Fruit fly (Drosophila melanogaster) whole organism, pupa: ENCODE data around the gene udt.

Source experiments
- CG10348 ChIP-seq: fragments of 200-800 bp; sonication (Bioruptor generic); IDR thresholded peaks from 2 replicates; pipeline ENCODE4 v1.3.6; 2022; ENCODE audit warnings: missing biosample characterization, missing genetic modification characterization
- CG12605 ChIP-seq: fragments of 200-800 bp; sonication (Bioruptor generic); IDR thresholded peaks from 2 replicates; pipeline ENCODE4 v1.3.6; 2022; ENCODE audit warnings: missing biosample characterization, missing genetic modification characterization
- CG13204 ChIP-seq: fragments of 200-800 bp; sonication (Bioruptor generic); optimal IDR thresholded peaks from 2 replicates; lab custom pipeline; 2018; ENCODE audit warnings: missing biosample characterization, mild to moderate bottlenecking, missing genetic modification characterization, moderate library complexity
- CG14655 ChIP-seq: fragments of 200-800 bp; sonication (Bioruptor generic); optimal IDR thresholded peaks from 3 replicates; lab custom pipeline; 2017; ENCODE audit warnings: mild to moderate bottlenecking, missing biosample characterization, missing genetic modification reagents, missing genetic modification characterization
- CG15710 ChIP-seq: fragments of 200-800 bp; sonication (Bioruptor generic); optimal IDR thresholded peaks from 2 replicates; lab custom pipeline; 2018; ENCODE audit warnings: missing biosample characterization, mild to moderate bottlenecking, missing genetic modification characterization, moderate library complexity
- CG17806 ChIP-seq: fragments of 200-800 bp; sonication (Bioruptor generic); optimal IDR thresholded peaks from 2 replicates; lab custom pipeline; 2018; ENCODE audit warnings: missing biosample characterization, mild to moderate bottlenecking, missing genetic modification characterization, moderate library complexity
- CG32121 ChIP-seq: fragments of 200-800 bp; sonication (Bioruptor generic); IDR thresholded peaks from 2 replicates; pipeline ENCODE4 v1.3.6; 2022; ENCODE audit warnings: missing biosample characterization, missing genetic modification characterization
- CG34367 ChIP-seq: fragments of 200-800 bp; sonication (Bioruptor generic); optimal IDR thresholded peaks from 2 replicates; lab custom pipeline; 2018; ENCODE audit warnings: missing biosample characterization, mild to moderate bottlenecking, missing genetic modification characterization
- CG4496 ChIP-seq: fragments of 200-800 bp; sonication (Bioruptor generic); IDR thresholded peaks from 3 replicates; pipeline ENCODE4 v1.3.6; 2022; ENCODE audit warnings: missing biosample characterization, missing genetic modification characterization
- CG8159 ChIP-seq: fragments of 200-800 bp; sonication (Bioruptor generic); optimal IDR thresholded peaks from 3 replicates; lab custom pipeline; 2018; ENCODE audit warnings: missing biosample characterization, mild to moderate bottlenecking, missing genetic modification characterization, moderate library complexity
- CG8301 ChIP-seq: fragments of 200-800 bp; sonication (Bioruptor generic); optimal IDR thresholded peaks from 2 replicates; lab custom pipeline; 2018; ENCODE audit warnings: missing biosample characterization, mild to moderate bottlenecking, missing genetic modification characterization
- CG9948 ChIP-seq: fragments of 200-800 bp; sonication (Bioruptor generic); optimal IDR thresholded peaks from 2 replicates; lab custom pipeline; 2018; ENCODE audit warnings: missing biosample characterization, mild to moderate bottlenecking, missing genetic modification characterization, moderate library complexity
- D1 ChIP-seq: fragments of 200-800 bp; sonication (Bioruptor generic); optimal IDR thresholded peaks from 2 replicates; lab custom pipeline; 2018; ENCODE audit warnings: missing biosample characterization, mild to moderate bottlenecking, missing genetic modification characterization, moderate library complexity
- EcR ChIP-seq: fragments of 200-800 bp; sonication (Bioruptor generic); optimal IDR thresholded peaks from 3 replicates; lab custom pipeline; 2019; ENCODE audit warnings: missing biosample characterization, missing genetic modification characterization, mild to moderate bottlenecking, moderate library complexity, missing genetic modification reagents
- Ets98B ChIP-seq: fragments of 200-800 bp; sonication (Bioruptor generic); IDR thresholded peaks from 2 replicates; pipeline ENCODE4 v1.3.6; 2022; ENCODE audit warnings: missing biosample characterization, missing genetic modification characterization
- Pif1A ChIP-seq: fragments of 200-800 bp; sonication (Bioruptor generic); optimal IDR thresholded peaks from 3 replicates; lab custom pipeline; 2016; ENCODE audit warnings: missing biosample characterization, missing genetic modification characterization
- Pif1B ChIP-seq: fragments of 200-800 bp; sonication (Bioruptor generic); optimal IDR thresholded peaks from 3 replicates; lab custom pipeline; 2016; ENCODE audit warnings: missing biosample characterization, missing genetic modification characterization
- Snoo ChIP-seq: fragments of 200-800 bp; sonication (Bioruptor generic); optimal IDR thresholded peaks from 3 replicates; lab custom pipeline; 2017; ENCODE audit warnings: missing biosample characterization, mild to moderate bottlenecking, missing genetic modification characterization, inconsistent platforms
- fd96Ca ChIP-seq: fragments of 200-800 bp; sonication (Bioruptor generic); IDR thresholded peaks from 3 replicates; pipeline ENCODE4 v1.3.6; 2022; ENCODE audit warnings: missing biosample characterization, missing genetic modification characterization
- gl ChIP-seq: fragments of 200-800 bp; sonication (Bioruptor generic); optimal IDR thresholded peaks from 2 replicates; lab custom pipeline; 2018; ENCODE audit warnings: missing biosample characterization, mild to moderate bottlenecking, missing genetic modification characterization
- rn ChIP-seq: fragments of 200-800 bp; sonication (Bioruptor generic); IDR thresholded peaks from 2 replicates; pipeline ENCODE4 v1.3.6; 2022; ENCODE audit warnings: missing biosample characterization, missing genetic modification characterization

The udt gene

dm6 chr3R:23772808-23773207, 9.7 kb upstream of the udt start, which contains the start of gene tst:
TSS of gene tst (minus strand) at chr3R:23772859.
- TF ChIP-seq CG15710 (peak; percentile 89), D1 (tag; lab: Kevin White, UChicago) (no peak), Snoo (peak; percentile 87), CG13204 (GFP tag; lab: Kevin White, UChicago) (no peak), Pif1B (GFP tag; lab: Kevin White, UChicago) (no peak), fd96Ca (GFP tag; lab: Robert Waterston, UW) (peak; percentile 94), CG9948 (peak; percentile 87), EcR (no peak), CG10348 (peak; percentile 76), CG17806 (tag; lab: Kevin White, UChicago) (peak; percentile 89), CG32121 (GFP tag; lab: Robert Waterston, UW) (peak; percentile 95), Ets98B (GFP tag; lab: Robert Waterston, UW) (peak; percentile 95), CG12605 (GFP tag; lab: Robert Waterston, UW) (peak; percentile 84), rn (peak; percentile 95), CG4496 (GFP tag; lab: Robert Waterston, UW) (peak; percentile 94), CG8301 (tag; lab: Kevin White, UChicago) (peak; percentile 82), CG8159 (tag; lab: Kevin White, UChicago) (peak; percentile 87), gl (tag; lab: Kevin White, UChicago) (peak; percentile 49), CG14655 (GFP tag; lab: Kevin White, UChicago) (peak; percentile 91), Pif1A (GFP tag; lab: Kevin White, UChicago) (no peak), CG34367 (tag; lab: Kevin White, UChicago) (peak; percentile 80)

dm6 chr3R:23767417-23767853, 4.4 kb upstream of the udt start, which contains the start of the genes CG10214 and CG10375:
TSS of gene CG10214 (minus strand) at chr3R:23767488.
TSS of gene CG10375 (plus strand) at chr3R:23767712.
- peak; percentile 26 for TF ChIP-seq gl (tag; lab: Kevin White, UChicago)
- TF ChIP-seq rn, result no peak
- peak; percentile 64 for TF ChIP-seq Ets98B (GFP tag; lab: Robert Waterston, UW)
- TF ChIP-seq Pif1A (GFP tag; lab: Kevin White, UChicago), result no peak
- TF ChIP-seq CG14655 (GFP tag; lab: Kevin White, UChicago), result no peak
- TF ChIP-seq CG13204 (GFP tag; lab: Kevin White, UChicago), result no peak
- TF ChIP-seq CG8301 (tag; lab: Kevin White, UChicago), result peak; percentile 62
- no peak for TF ChIP-seq EcR
- TF ChIP-seq D1 (tag; lab: Kevin White, UChicago), result no peak
- peak; percentile 55 for TF ChIP-seq CG15710
- TF ChIP-seq CG10348, result no peak
- TF ChIP-seq Snoo, result peak; percentile 48
- no peak for TF ChIP-seq Pif1B (GFP tag; lab: Kevin White, UChicago)
- peak; percentile 51 for TF ChIP-seq CG17806 (tag; lab: Kevin White, UChicago)
- TF ChIP-seq CG9948, result peak; percentile 29
- TF ChIP-seq fd96Ca (GFP tag; lab: Robert Waterston, UW), result peak; percentile 67; the same call in 1 of the 3 replicates
- TF ChIP-seq CG34367 (tag; lab: Kevin White, UChicago), result peak; percentile 14
- TF ChIP-seq CG8159 (tag; lab: Kevin White, UChicago), result peak; percentile 61
- peak; percentile 75 for TF ChIP-seq CG4496 (GFP tag; lab: Robert Waterston, UW)
- peak; percentile 34; the same call in 1 of the 2 replicates for TF ChIP-seq CG12605 (GFP tag; lab: Robert Waterston, UW)
- peak; percentile 65 for TF ChIP-seq CG32121 (GFP tag; lab: Robert Waterston, UW)

- peak; percentile 28 for TF ChIP-seq CG13204 (GFP tag; lab: Kevin White, UChicago)
- TF ChIP-seq CG14655 (GFP tag; lab: Kevin White, UChicago), result no peak
- TF ChIP-seq rn, result no peak
- peak; percentile 62 for TF ChIP-seq CG15710
- TF ChIP-seq Pif1A (GFP tag; lab: Kevin White, UChicago), result peak; percentile 20
- peak; percentile 22; the same call in 1 of the 2 replicates for TF ChIP-seq Ets98B (GFP tag; lab: Robert Waterston, UW)
- no peak for TF ChIP-seq CG10348
- peak; percentile 36; the same call in 1 of the 3 replicates for TF ChIP-seq CG4496 (GFP tag; lab: Robert Waterston, UW)
- TF ChIP-seq EcR, result peak; percentile 80
- peak; percentile 41 for TF ChIP-seq CG8301 (tag; lab: Kevin White, UChicago)
- TF ChIP-seq Pif1B (GFP tag; lab: Kevin White, UChicago), result peak; percentile 5
- TF ChIP-seq Snoo, result peak; percentile 21
- peak; percentile 33 for TF ChIP-seq CG9948
- no peak; the same call in 1 of the 2 replicates for TF ChIP-seq CG12605 (GFP tag; lab: Robert Waterston, UW)
- peak; percentile 47 for TF ChIP-seq CG17806 (tag; lab: Kevin White, UChicago)
- no peak for TF ChIP-seq D1 (tag; lab: Kevin White, UChicago)
- no peak for TF ChIP-seq fd96Ca (GFP tag; lab: Robert Waterston, UW)
- peak; percentile 50 for TF ChIP-seq CG32121 (GFP tag; lab: Robert Waterston, UW)
- TF ChIP-seq CG34367 (tag; lab: Kevin White, UChicago), result peak; percentile 43
- TF ChIP-seq gl (tag; lab: Kevin White, UChicago), result peak; percentile 71
- peak; percentile 75 for TF ChIP-seq CG8159 (tag; lab: Kevin White, UChicago)
- TF ChIP-seq, all 21 proteins: peak for 15
These were observed 685 bp upstream of the udt start, which contains the start of gene Lsd-1 for dm6 chr3R:23763622-23764273. TSS of gene Lsd-1 (plus strand) at chr3R:23763857.

dm6 chr3R:23760219-23761018, 2.6 kb downstream of the udt start, which contains the start of gene SdhD:
TSS of gene SdhD (minus strand) at chr3R:23760600.
- TF ChIP-seq CG17806 (tag; lab: Kevin White, UChicago) (no peak), D1 (tag; lab: Kevin White, UChicago) (no peak), CG12605 (GFP tag; lab: Robert Waterston, UW) (no peak), Snoo (peak; percentile 32)
